Fruit fly (Drosophila melanogaster) whole organism, pupa: ENCODE data around the gene Cpr65Au.
"Not testable (repeated sequence)": the region's sequence is repeated elsewhere in the genome, so short reads cannot be mapped to it uniquely, and the experiment has no call there.

Experiments
- CG13204 ChIP-seq: fragments of 200-800 bp; sonication (Bioruptor generic); optimal IDR thresholded peaks from 2 replicates; lab custom pipeline; 2018; ENCODE audit warnings: missing biosample characterization, mild to moderate bottlenecking, missing genetic modification characterization, moderate library complexity
- CG14655 ChIP-seq: fragments of 200-800 bp; sonication (Bioruptor generic); optimal IDR thresholded peaks from 3 replicates; lab custom pipeline; 2017; ENCODE audit warnings: mild to moderate bottlenecking, missing biosample characterization, missing genetic modification reagents, missing genetic modification characterization
- CG15710 ChIP-seq: fragments of 200-800 bp; sonication (Bioruptor generic); optimal IDR thresholded peaks from 2 replicates; lab custom pipeline; 2018; ENCODE audit warnings: missing biosample characterization, mild to moderate bottlenecking, missing genetic modification characterization, moderate library complexity
- CG17806 ChIP-seq: fragments of 200-800 bp; sonication (Bioruptor generic); optimal IDR thresholded peaks from 2 replicates; lab custom pipeline; 2018; ENCODE audit warnings: missing biosample characterization, mild to moderate bottlenecking, missing genetic modification characterization, moderate library complexity
- CG32121 ChIP-seq: fragments of 200-800 bp; sonication (Bioruptor generic); IDR thresholded peaks from 2 replicates; pipeline ENCODE4 v1.3.6; 2022; ENCODE audit warnings: missing biosample characterization, missing genetic modification characterization
- CG4496 ChIP-seq: fragments of 200-800 bp; sonication (Bioruptor generic); IDR thresholded peaks from 3 replicates; pipeline ENCODE4 v1.3.6; 2022; ENCODE audit warnings: missing biosample characterization, missing genetic modification characterization
- CG8301 ChIP-seq: fragments of 200-800 bp; sonication (Bioruptor generic); optimal IDR thresholded peaks from 2 replicates; lab custom pipeline; 2018; ENCODE audit warnings: missing biosample characterization, mild to moderate bottlenecking, missing genetic modification characterization
- D1 ChIP-seq: fragments of 200-800 bp; sonication (Bioruptor generic); optimal IDR thresholded peaks from 2 replicates; lab custom pipeline; 2018; ENCODE audit warnings: missing biosample characterization, mild to moderate bottlenecking, missing genetic modification characterization, moderate library complexity
- EcR ChIP-seq: fragments of 200-800 bp; sonication (Bioruptor generic); optimal IDR thresholded peaks from 3 replicates; lab custom pipeline; 2019; ENCODE audit warnings: missing biosample characterization, missing genetic modification characterization, mild to moderate bottlenecking, moderate library complexity, missing genetic modification reagents
- Snoo ChIP-seq: fragments of 200-800 bp; sonication (Bioruptor generic); optimal IDR thresholded peaks from 3 replicates; lab custom pipeline; 2017; ENCODE audit warnings: missing biosample characterization, mild to moderate bottlenecking, missing genetic modification characterization, inconsistent platforms
- fd96Ca ChIP-seq: fragments of 200-800 bp; sonication (Bioruptor generic); IDR thresholded peaks from 3 replicates; pipeline ENCODE4 v1.3.6; 2022; ENCODE audit warnings: missing biosample characterization, missing genetic modification characterization
- gl ChIP-seq: fragments of 200-800 bp; sonication (Bioruptor generic); optimal IDR thresholded peaks from 2 replicates; lab custom pipeline; 2018; ENCODE audit warnings: missing biosample characterization, mild to moderate bottlenecking, missing genetic modification characterization

- not testable (repeated sequence) for TF ChIP-seq CG13204 (GFP tag; lab: Kevin White, UChicago); CG14655 (GFP tag; lab: Kevin White, UChicago); CG32121 (GFP tag; lab: Robert Waterston, UW); CG8301; gl (tag; lab: Kevin White, UChicago); CG4496; D1 (tag; lab: Kevin White, UChicago); fd96Ca (GFP tag; lab: Robert Waterston, UW); Snoo (tag; lab: Kevin White, UChicago); CG17806 (tag; lab: Kevin White, UChicago); CG15710 (tag; lab: Kevin White, UChicago); EcR
Observed at dm6 chr3L:6147887-6148286, 16.0 kb upstream of the Cpr65Au start, which contains the start of gene Cpr65Ax1.
